Worm (Caenorhabditis elegans) whole organism, L4 larva: ENCODE results near the gene ZK546.19.

Experiments
- Y48G9A.11 ChIP-seq: fragments of 200-800 bp; sonication (Bioruptor generic); IDR thresholded peaks from 2 replicates; pipeline ENCODE4 v1.3.6; 2022; ENCODE audit warnings: missing genetic modification reagents, missing genetic modification characterization, missing compliant biosample characterization
- ZK546.5 ChIP-seq, 2 experiments: sonication (generic microtip); optimal IDR thresholded peaks; 2 replicates each; lab custom pipeline; 2017; ENCODE audit warnings: missing biosample characterization in 2 of 2, missing genetic modification characterization in 2 of 2
- ama-1 ChIP-seq: fragments of 150-350 bp; optimal IDR thresholded peaks from 2 replicates; lab custom pipeline; 2014; ENCODE audit warnings: inconsistent platforms, mixed read lengths
- ces-1 ChIP-seq: fragments of 150-350 bp; sonication (generic microtip); optimal IDR thresholded peaks from 4 replicates; lab custom pipeline; 2014; ENCODE audit warnings: missing biosample characterization, missing genetic modification reagents, missing genetic modification characterization
- dpl-1 ChIP-seq: fragments of 150-350 bp; optimal IDR thresholded peaks from 2 replicates; lab custom pipeline; 2014; ENCODE audit warnings: missing biosample characterization, missing genetic modification reagents, missing genetic modification characterization
- lin-13 ChIP-seq: fragments of 150-350 bp; optimal IDR thresholded peaks from 2 replicates; lab custom pipeline; 2014; ENCODE audit warnings: missing biosample characterization, missing genetic modification reagents, missing genetic modification characterization
- lin-29 ChIP-seq: fragments of 200-800 bp; sonication (Bioruptor generic); IDR thresholded peaks from 2 replicates; pipeline ENCODE4 v1.3.6; 2022; ENCODE audit warnings: missing genetic modification reagents, missing genetic modification characterization, missing compliant biosample characterization
- nhr-11 ChIP-seq: fragments of 150-350 bp; optimal IDR thresholded peaks from 2 replicates; lab custom pipeline; 2014; ENCODE audit warnings: missing biosample characterization, missing genetic modification characterization
- nhr-25 ChIP-seq: sonication (generic microtip); optimal IDR thresholded peaks from 2 replicates; lab custom pipeline; 2017; ENCODE audit warnings: missing genetic modification characterization, mild to moderate bottlenecking, missing compliant biosample characterization, antibody characterized with exemption, moderate library complexity, borderline replicate concordance; ENCODE audit not compliant: insufficient read depth
- nhr-28 ChIP-seq: fragments of 150-350 bp; optimal IDR thresholded peaks from 2 replicates; lab custom pipeline; 2014; ENCODE audit warnings: missing biosample characterization, missing genetic modification characterization
- pqm-1 ChIP-seq: sonication (generic microtip); optimal IDR thresholded peaks from 2 replicates; lab custom pipeline; 2017; ENCODE audit warnings: missing biosample characterization, missing genetic modification characterization
- ztf-11 ChIP-seq: fragments of 150-350 bp; optimal IDR thresholded peaks from 2 replicates; lab custom pipeline; 2014; ENCODE audit warnings: missing biosample characterization, missing genetic modification characterization
- ztf-7 ChIP-seq: fragments of 150-350 bp; optimal IDR thresholded peaks from 2 replicates; lab custom pipeline; 2014; ENCODE audit warnings: missing biosample characterization, missing genetic modification characterization

DNA sequence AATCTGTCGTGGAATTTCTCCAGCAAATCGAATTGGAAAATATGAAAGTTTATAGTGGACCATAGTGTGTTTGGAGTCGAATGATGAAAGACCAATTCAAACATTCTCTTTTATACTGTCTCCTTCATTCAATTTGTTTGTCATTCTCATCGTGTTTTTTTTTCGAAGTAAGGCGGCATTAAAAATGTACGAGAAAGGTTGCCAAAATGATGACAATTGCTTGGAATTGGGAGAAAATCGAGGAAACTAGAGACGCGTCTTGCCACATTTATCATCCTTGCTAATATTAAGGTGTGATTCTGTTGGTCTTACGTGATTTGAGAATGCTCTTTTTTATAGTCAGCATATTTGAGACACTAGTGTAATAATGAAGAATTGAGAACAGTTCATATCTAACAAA, 6.6 kb upstream of the ZK546.19 start, which contains the start of gene gst-30:
- TF ChIP-seq nhr-11 (tag; lab: Kevin White, UChicago) (no peak), ces-1 (no peak), dpl-1 (no peak), pqm-1 (no peak), nhr-28 (tag; lab: Kevin White, UChicago) (no peak), ama-1 (lab: Kevin White, UChicago) (no peak), ztf-11 (tag; lab: Kevin White, UChicago) (no peak), lin-29 (GFP tag; lab: Robert Waterston, UW) (no peak), Y48G9A.11 (GFP tag; lab: Robert Waterston, UW) (no peak), ztf-7 (tag; lab: Kevin White, UChicago) (no peak), nhr-25 (tag; lab: Kevin White, UChicago) (no peak), ZK546.5 (tag; optimal IDR thresholded peaks at IDR 0.05; lab: Kevin White, UChicago) (no peak), lin-13 (GFP tag; lab: Kevin White, UChicago) (no peak)
